Fruit fly (Drosophila melanogaster) whole organism, pupa: ENCODE measurements around the gene CG33725.
A peak's percentile ranks its signal among the peaks of the same experiment; 100 is the strongest.

Experiments
- CG10348 ChIP-seq: fragments of 200-800 bp; sonication (Bioruptor generic); IDR thresholded peaks from 2 replicates; pipeline ENCODE4 v1.3.6; 2022; ENCODE audit warnings: missing biosample characterization, missing genetic modification characterization
- CG12605 ChIP-seq: fragments of 200-800 bp; sonication (Bioruptor generic); IDR thresholded peaks from 2 replicates; pipeline ENCODE4 v1.3.6; 2022; ENCODE audit warnings: missing biosample characterization, missing genetic modification characterization
- CG13204 ChIP-seq: fragments of 200-800 bp; sonication (Bioruptor generic); optimal IDR thresholded peaks from 2 replicates; lab custom pipeline; 2018; ENCODE audit warnings: missing biosample characterization, mild to moderate bottlenecking, missing genetic modification characterization, moderate library complexity
- CG14655 ChIP-seq: fragments of 200-800 bp; sonication (Bioruptor generic); optimal IDR thresholded peaks from 3 replicates; lab custom pipeline; 2017; ENCODE audit warnings: mild to moderate bottlenecking, missing biosample characterization, missing genetic modification reagents, missing genetic modification characterization
- CG15710 ChIP-seq: fragments of 200-800 bp; sonication (Bioruptor generic); optimal IDR thresholded peaks from 2 replicates; lab custom pipeline; 2018; ENCODE audit warnings: missing biosample characterization, mild to moderate bottlenecking, missing genetic modification characterization, moderate library complexity
- CG17806 ChIP-seq: fragments of 200-800 bp; sonication (Bioruptor generic); optimal IDR thresholded peaks from 2 replicates; lab custom pipeline; 2018; ENCODE audit warnings: missing biosample characterization, mild to moderate bottlenecking, missing genetic modification characterization, moderate library complexity
- CG32121 ChIP-seq: fragments of 200-800 bp; sonication (Bioruptor generic); IDR thresholded peaks from 2 replicates; pipeline ENCODE4 v1.3.6; 2022; ENCODE audit warnings: missing biosample characterization, missing genetic modification characterization
- CG34367 ChIP-seq: fragments of 200-800 bp; sonication (Bioruptor generic); optimal IDR thresholded peaks from 2 replicates; lab custom pipeline; 2018; ENCODE audit warnings: missing biosample characterization, mild to moderate bottlenecking, missing genetic modification characterization
- CG4496 ChIP-seq: fragments of 200-800 bp; sonication (Bioruptor generic); IDR thresholded peaks from 3 replicates; pipeline ENCODE4 v1.3.6; 2022; ENCODE audit warnings: missing biosample characterization, missing genetic modification characterization
- CG8159 ChIP-seq: fragments of 200-800 bp; sonication (Bioruptor generic); optimal IDR thresholded peaks from 3 replicates; lab custom pipeline; 2018; ENCODE audit warnings: missing biosample characterization, mild to moderate bottlenecking, missing genetic modification characterization, moderate library complexity
- CG8301 ChIP-seq: fragments of 200-800 bp; sonication (Bioruptor generic); optimal IDR thresholded peaks from 2 replicates; lab custom pipeline; 2018; ENCODE audit warnings: missing biosample characterization, mild to moderate bottlenecking, missing genetic modification characterization
- CG9948 ChIP-seq: fragments of 200-800 bp; sonication (Bioruptor generic); optimal IDR thresholded peaks from 2 replicates; lab custom pipeline; 2018; ENCODE audit warnings: missing biosample characterization, mild to moderate bottlenecking, missing genetic modification characterization, moderate library complexity
- D1 ChIP-seq: fragments of 200-800 bp; sonication (Bioruptor generic); optimal IDR thresholded peaks from 2 replicates; lab custom pipeline; 2018; ENCODE audit warnings: missing biosample characterization, mild to moderate bottlenecking, missing genetic modification characterization, moderate library complexity
- EcR ChIP-seq: fragments of 200-800 bp; sonication (Bioruptor generic); optimal IDR thresholded peaks from 3 replicates; lab custom pipeline; 2019; ENCODE audit warnings: missing biosample characterization, missing genetic modification characterization, mild to moderate bottlenecking, moderate library complexity, missing genetic modification reagents
- Ets98B ChIP-seq: fragments of 200-800 bp; sonication (Bioruptor generic); IDR thresholded peaks from 2 replicates; pipeline ENCODE4 v1.3.6; 2022; ENCODE audit warnings: missing biosample characterization, missing genetic modification characterization
- Pif1A ChIP-seq: fragments of 200-800 bp; sonication (Bioruptor generic); optimal IDR thresholded peaks from 3 replicates; lab custom pipeline; 2016; ENCODE audit warnings: missing biosample characterization, missing genetic modification characterization
- Pif1B ChIP-seq: fragments of 200-800 bp; sonication (Bioruptor generic); optimal IDR thresholded peaks from 3 replicates; lab custom pipeline; 2016; ENCODE audit warnings: missing biosample characterization, missing genetic modification characterization
- Snoo ChIP-seq: fragments of 200-800 bp; sonication (Bioruptor generic); optimal IDR thresholded peaks from 3 replicates; lab custom pipeline; 2017; ENCODE audit warnings: missing biosample characterization, mild to moderate bottlenecking, missing genetic modification characterization, inconsistent platforms
- fd96Ca ChIP-seq: fragments of 200-800 bp; sonication (Bioruptor generic); IDR thresholded peaks from 3 replicates; pipeline ENCODE4 v1.3.6; 2022; ENCODE audit warnings: missing biosample characterization, missing genetic modification characterization
- gl ChIP-seq: fragments of 200-800 bp; sonication (Bioruptor generic); optimal IDR thresholded peaks from 2 replicates; lab custom pipeline; 2018; ENCODE audit warnings: missing biosample characterization, mild to moderate bottlenecking, missing genetic modification characterization
- rn ChIP-seq: fragments of 200-800 bp; sonication (Bioruptor generic); IDR thresholded peaks from 2 replicates; pipeline ENCODE4 v1.3.6; 2022; ENCODE audit warnings: missing biosample characterization, missing genetic modification characterization

The CG33725 gene

DNA sequence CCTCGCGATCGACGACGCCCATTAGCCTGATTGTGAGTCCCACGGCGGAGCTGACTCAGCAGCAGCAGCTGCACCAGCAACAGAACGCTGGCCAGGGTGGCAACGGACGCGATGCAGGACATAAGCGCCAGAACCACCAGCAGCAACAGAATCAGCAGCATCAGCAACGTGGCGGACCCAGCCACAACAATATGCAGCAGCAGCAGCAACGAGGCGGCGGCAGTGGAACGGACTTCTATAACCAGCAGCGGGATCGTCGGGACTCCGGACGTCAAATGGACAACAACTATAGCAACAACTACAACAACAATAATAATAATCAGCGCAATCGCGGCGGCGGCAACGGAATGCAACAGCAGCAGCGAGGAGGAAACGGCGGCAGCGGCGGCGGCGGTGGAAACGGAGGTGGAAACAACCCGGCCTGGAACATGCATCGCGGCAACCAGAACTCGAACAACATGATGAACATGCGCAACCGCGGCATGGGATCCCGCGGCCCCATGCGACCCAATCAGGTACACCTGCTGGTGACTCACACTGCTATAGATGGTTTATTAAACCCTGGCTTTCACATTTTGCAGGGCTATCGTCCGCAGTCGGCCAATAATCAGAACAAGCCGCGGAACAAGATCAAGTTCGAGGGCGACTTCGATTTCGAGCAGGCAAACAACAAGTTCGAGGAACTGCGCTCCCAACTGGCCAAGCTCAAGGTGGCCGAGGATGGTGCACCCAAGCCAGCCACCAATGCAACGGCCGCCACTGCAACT is 35.2 kb downstream of the CG33725 start:
- TF ChIP-seq D1 (tag; lab: Kevin White, UChicago) (no peak), EcR (peak; percentile 91), fd96Ca (GFP tag; lab: Robert Waterston, UW) (no peak)

DNA sequence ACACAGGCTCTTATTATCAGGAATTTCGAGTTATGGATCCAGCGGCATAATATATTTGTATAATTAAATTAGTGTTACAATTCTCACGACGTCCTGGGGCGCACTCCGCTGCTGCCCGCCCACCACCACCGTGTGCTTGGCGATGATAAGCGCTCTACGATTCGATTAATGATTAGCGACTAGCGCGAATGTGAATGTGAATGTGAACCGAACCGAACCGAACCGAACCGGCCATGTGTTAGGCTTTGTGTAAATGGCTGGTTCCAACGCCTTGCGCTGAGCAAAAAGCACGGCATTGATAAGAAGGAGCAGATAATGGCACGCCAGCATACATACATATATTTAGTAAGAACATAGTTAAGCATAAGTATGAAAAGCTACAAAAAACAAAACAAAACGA is 36.9 kb downstream of the CG33725 start:
- TF ChIP-seq CG12605 (GFP tag; lab: Robert Waterston, UW) (no peak), CG10348 (GFP tag; lab: Robert Waterston, UW) (no peak), CG32121 (GFP tag; lab: Robert Waterston, UW) (no peak), CG8301 (tag; lab: Kevin White, UChicago) (no peak), Snoo (tag; lab: Kevin White, UChicago) (no peak), D1 (tag; lab: Kevin White, UChicago) (no peak), CG4496 (GFP tag; lab: Robert Waterston, UW) (no peak), CG34367 (no peak), CG15710 (tag; lab: Kevin White, UChicago) (no peak), fd96Ca (GFP tag; lab: Robert Waterston, UW) (no peak), CG14655 (GFP tag; lab: Kevin White, UChicago) (no peak), CG17806 (no peak)

DNA sequence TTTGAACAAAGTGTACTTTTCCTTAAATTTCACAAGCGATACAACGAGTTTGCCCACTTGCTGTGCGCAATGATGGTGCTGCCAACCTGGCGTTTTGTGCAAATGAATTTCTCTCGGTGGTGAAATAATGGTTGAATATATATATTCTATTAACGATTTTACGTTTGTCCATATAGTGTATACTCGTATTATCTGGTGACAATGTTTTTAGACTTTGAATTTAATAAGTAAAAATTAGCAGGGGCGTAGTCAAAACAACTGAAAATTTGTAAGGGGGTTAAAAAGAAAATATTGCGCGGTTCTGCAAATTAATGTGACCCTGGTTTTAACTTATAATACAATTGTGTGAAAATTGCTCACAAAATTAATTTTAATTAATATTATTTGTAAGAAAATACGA is 41.5 kb downstream of the CG33725 start, which contains the start of the genes ver and Gcn5:
ver (plus strand) TSS at position 47 of the 400 bp plus-strand sequence.
Gcn5 (minus strand) TSS at position 74 of the 400 bp plus-strand sequence.
- TF ChIP-seq CG34367 (peak; percentile 91), CG13204 (GFP tag; lab: Kevin White, UChicago) (no peak), CG8159 (tag; lab: Kevin White, UChicago) (peak; percentile 92), EcR (peak; percentile 17), fd96Ca (GFP tag; lab: Robert Waterston, UW) (peak; percentile 96), CG9948 (tag; lab: Kevin White, UChicago) (peak; percentile 93), gl (tag; lab: Kevin White, UChicago) (peak; percentile 83), CG4496 (GFP tag; lab: Robert Waterston, UW) (peak; percentile 99), CG17806 (peak; percentile 94), CG10348 (GFP tag; lab: Robert Waterston, UW) (peak; percentile 90), CG12605 (GFP tag; lab: Robert Waterston, UW) (peak; percentile 96), Pif1A (GFP tag; lab: Kevin White, UChicago) (peak; percentile 96), D1 (tag; lab: Kevin White, UChicago) (no peak), rn (peak; percentile 95), Snoo (tag; lab: Kevin White, UChicago) (peak; percentile 93), CG15710 (tag; lab: Kevin White, UChicago) (peak; percentile 95), CG8301 (tag; lab: Kevin White, UChicago) (peak; percentile 95), Ets98B (GFP tag; lab: Robert Waterston, UW) (peak; percentile 98), CG14655 (GFP tag; lab: Kevin White, UChicago) (peak; percentile 97), CG32121 (GFP tag; lab: Robert Waterston, UW) (peak; percentile 98), Pif1B (GFP tag; lab: Kevin White, UChicago) (peak; percentile 97)

DNA sequence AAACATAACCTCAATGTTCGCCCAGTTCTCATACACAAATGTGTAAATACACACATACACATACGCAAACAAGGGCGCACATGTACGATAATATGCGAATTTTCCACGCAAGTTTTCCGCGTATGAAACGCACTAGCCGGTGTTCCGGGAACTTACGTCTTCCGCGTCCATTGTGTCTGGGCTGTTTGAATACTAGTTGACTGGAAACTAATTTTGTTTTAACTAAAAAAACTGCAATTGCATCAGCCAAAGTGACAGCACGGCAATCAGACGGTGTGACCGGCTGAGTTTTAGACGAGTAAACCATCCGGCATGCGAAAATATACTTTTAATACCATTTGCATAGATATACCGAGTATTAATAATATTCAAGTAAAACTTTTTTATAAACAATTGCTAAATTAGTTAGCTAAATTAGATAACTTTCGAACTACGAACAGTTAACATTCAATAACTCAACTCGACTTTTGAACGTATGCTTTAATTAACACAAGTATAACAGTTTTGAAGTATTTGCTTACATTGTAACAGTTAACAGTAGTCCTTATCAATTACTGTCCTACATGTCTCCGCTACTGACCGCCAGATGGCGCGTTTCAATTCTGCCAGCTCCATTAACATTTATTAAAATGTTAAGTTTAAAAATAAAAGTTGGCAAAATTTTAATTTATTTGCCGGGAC is 44.2 kb downstream of the CG33725 start, which contains the start of gene eIF2beta:
eIF2beta (minus strand) TSS at position 299 of the 681 bp plus-strand sequence.
- peak; percentile 12 for TF ChIP-seq CG15710 (tag; lab: Kevin White, UChicago)
- TF ChIP-seq CG4496 (GFP tag; lab: Robert Waterston, UW) = 0 out of 3 replicates have a peak, but pooled peaks have one; percentile 9
- TF ChIP-seq CG8301 (tag; lab: Kevin White, UChicago) = no peak
- TF ChIP-seq gl (tag; lab: Kevin White, UChicago) = peak; percentile 0
- TF ChIP-seq Snoo (tag; lab: Kevin White, UChicago) = peak; percentile 35
- TF ChIP-seq CG34367 = peak; percentile 20
- TF ChIP-seq CG32121 (GFP tag; lab: Robert Waterston, UW) = no peak
- no peak for TF ChIP-seq CG12605 (GFP tag; lab: Robert Waterston, UW)
- peak; percentile 15 for TF ChIP-seq CG8159 (tag; lab: Kevin White, UChicago)
- peak; percentile 0 for TF ChIP-seq Pif1B (GFP tag; lab: Kevin White, UChicago)
- TF ChIP-seq CG14655 (GFP tag; lab: Kevin White, UChicago) = peak; percentile 42

DNA sequence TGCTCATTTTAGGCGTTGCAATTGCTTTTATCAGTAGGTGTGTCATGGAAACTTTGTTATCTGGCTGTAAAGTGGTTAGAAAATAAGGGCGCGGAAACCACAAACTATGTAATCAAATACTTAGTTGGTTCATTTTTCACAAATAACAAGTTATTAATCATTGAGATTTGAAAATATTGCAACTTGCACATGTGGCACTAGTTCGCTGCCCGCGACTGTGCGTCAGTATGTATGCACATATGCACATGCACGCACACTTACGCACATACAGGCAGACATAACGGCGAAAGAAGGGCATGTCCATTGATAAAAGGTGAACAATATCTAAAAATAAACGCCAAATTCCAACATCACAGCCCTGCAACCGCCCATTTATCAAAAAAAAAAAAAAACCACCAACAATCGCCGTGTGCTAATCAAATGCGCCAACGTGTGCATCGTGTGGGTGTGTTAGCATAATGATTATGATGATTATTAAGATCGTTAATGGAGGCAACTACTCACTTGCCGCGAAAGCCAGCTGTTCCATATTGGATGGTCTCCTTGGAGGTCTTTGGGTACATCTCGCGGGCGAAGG is 47.1 kb downstream of the CG33725 start:
- TF ChIP-seq rn (0 out of 2 replicates have a peak, but pooled peaks have one; percentile 22), Snoo (tag; lab: Kevin White, UChicago) (peak; percentile 68), CG10348 (GFP tag; lab: Robert Waterston, UW) (no peak), Pif1B (GFP tag; lab: Kevin White, UChicago) (peak; percentile 51), fd96Ca (GFP tag; lab: Robert Waterston, UW) (peak; percentile 72; the same call in 2 of the 3 replicates), CG14655 (GFP tag; lab: Kevin White, UChicago) (peak; percentile 71), CG32121 (GFP tag; lab: Robert Waterston, UW) (peak; percentile 74), CG8159 (tag; lab: Kevin White, UChicago) (peak; percentile 60), Pif1A (GFP tag; lab: Kevin White, UChicago) (peak; percentile 79), CG4496 (GFP tag; lab: Robert Waterston, UW) (peak; percentile 85), CG8301 (tag; lab: Kevin White, UChicago) (peak; percentile 73), D1 (tag; lab: Kevin White, UChicago) (no peak), CG13204 (GFP tag; lab: Kevin White, UChicago) (no peak), CG12605 (GFP tag; lab: Robert Waterston, UW) (peak; percentile 72), CG9948 (tag; lab: Kevin White, UChicago) (peak; percentile 51), Ets98B (GFP tag; lab: Robert Waterston, UW) (peak; percentile 82), CG34367 (peak; percentile 58), gl (tag; lab: Kevin White, UChicago) (peak; percentile 39), EcR (no peak), CG17806 (peak; percentile 62), CG15710 (tag; lab: Kevin White, UChicago) (peak; percentile 47)
- TF ChIP-seq, all 21 proteins: peak for 17
